Fruit fly (Drosophila melanogaster): ENCODE data around the gene CDK2AP1.
"Not testable (repeated sequence)": the region's sequence is repeated elsewhere in the genome, so short reads cannot be mapped to it uniquely, and the experiment has no call there.

DNA sequence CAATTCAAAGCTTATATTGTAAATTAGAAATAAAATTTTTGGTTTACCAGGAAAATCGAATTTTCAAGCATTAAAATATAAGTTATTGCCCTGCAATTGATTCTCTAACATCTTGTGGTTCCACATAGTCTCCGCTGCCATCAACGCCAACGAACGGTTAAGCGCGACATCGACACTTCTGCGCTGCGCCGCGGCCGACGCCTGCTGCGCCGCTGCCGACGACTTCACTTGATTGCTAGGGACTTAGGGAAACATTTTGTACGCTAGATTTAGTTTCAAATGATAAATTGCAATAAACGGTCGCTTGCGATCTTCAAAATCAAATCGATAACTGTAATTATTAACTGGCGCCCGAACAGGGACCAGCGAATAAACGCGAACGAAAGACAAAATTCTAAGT lies 41.7 kb upstream of the CDK2AP1 start, which contains the start of gene CG42249:
- not testable (repeated sequence) for TF ChIP-seq pan (optimal IDR thresholded peaks at IDR 0.05); pan (GFP tag; optimal IDR thresholded peaks at IDR 0.05 in 1 of 2, IDR thresholded peaks at IDR 0.05 in 1 of 2); CG2199 (GFP tag; IDR thresholded peaks at IDR 0.05); CG12769 (tag; optimal IDR thresholded peaks at IDR 0.05); CG17186 (GFP tag; optimal IDR thresholded peaks at IDR 0.05); bigmax (GFP tag; optimal IDR thresholded peaks at IDR 0.05); crc (GFP tag; optimal IDR thresholded peaks at IDR 0.05); pros (GFP tag; optimal IDR thresholded peaks at IDR 0.05); CG7786 (GFP tag; optimal IDR thresholded peaks at IDR 0.05)

Measured in whole organism, embryonic.